Worm (Caenorhabditis elegans) whole organism, midembryonic: ENCODE data around the gene btb-2.

Source experiments
- T22C8.4 ChIP-seq: fragments of 200-800 bp; sonication (Bioruptor generic); IDR thresholded peaks from 2 replicates; pipeline ENCODE4 v1.3.6; 2022; ENCODE audit warnings: missing genetic modification characterization, missing compliant biosample characterization
- flt-1 ChIP-seq: fragments of 200-800 bp; sonication (Bioruptor generic); IDR thresholded peaks from 2 replicates; pipeline ENCODE4 v1.3.6; 2022; ENCODE audit warnings: missing genetic modification characterization, missing compliant biosample characterization
- klf-2 ChIP-seq: fragments of 200-800 bp; sonication (Bioruptor generic); conservative IDR thresholded peaks from 2 replicates; pipeline ENCODE4 v1.3.6; 2022; ENCODE audit warnings: missing genetic modification reagents, missing genetic modification characterization, missing compliant biosample characterization
- med-1 ChIP-seq: sonication (generic microtip); optimal IDR thresholded peaks from 2 replicates; lab custom pipeline; 2017; ENCODE audit warnings: missing genetic modification characterization, mild to moderate bottlenecking, missing compliant biosample characterization, antibody characterized with exemption, missing genetic modification reagents; ENCODE audit not compliant: insufficient read depth
- ref-1 ChIP-seq: fragments of 200-800 bp; sonication (Bioruptor generic); conservative IDR thresholded peaks from 2 replicates; pipeline ENCODE4 v1.3.6; 2022; ENCODE audit warnings: missing genetic modification reagents, missing genetic modification characterization, missing compliant biosample characterization
- tab-1 ChIP-seq: fragments of 200-800 bp; sonication (Bioruptor generic); IDR thresholded peaks from 2 replicates; pipeline ENCODE4 v1.3.6; 2022; ENCODE audit warnings: missing genetic modification characterization, missing compliant biosample characterization
- ztf-23 ChIP-seq: fragments of 200-800 bp; sonication (Bioruptor generic); IDR thresholded peaks from 2 replicates; pipeline ENCODE4 v1.3.6; 2022; ENCODE audit warnings: missing genetic modification reagents, missing genetic modification characterization, missing compliant biosample characterization
- ztf-29 ChIP-seq: fragments of 200-800 bp; sonication (Bioruptor generic); IDR thresholded peaks from 2 replicates; pipeline ENCODE4 v1.3.6; 2022; ENCODE audit warnings: missing genetic modification reagents, missing genetic modification characterization, missing compliant biosample characterization

- TF ChIP-seq ztf-23 (GFP tag; lab: Robert Waterston, UW), result no peak
- no peak for TF ChIP-seq ref-1
- no peak for TF ChIP-seq med-1 (GFP tag; lab: Kevin White, UChicago)
- no peak for TF ChIP-seq ztf-29 (GFP tag; lab: Robert Waterston, UW)
- TF ChIP-seq flt-1 (GFP tag; lab: Robert Waterston, UW), result no peak
- TF ChIP-seq T22C8.4 (GFP tag; lab: Robert Waterston, UW), result no peak
- no peak for TF ChIP-seq tab-1
- no peak for TF ChIP-seq klf-2 (GFP tag; lab: Robert Waterston, UW)
Measured at ce11 chrII:6419163-6419562, 17.4 kb downstream of the btb-2 start.
